Fruit fly (Drosophila melanogaster) whole organism, embryonic: ENCODE results near the gene CG43218.

Source experiments
- B-H2 ChIP-seq: fragments of 200-800 bp; sonication (Bioruptor generic); optimal IDR thresholded peaks from 2 replicates; lab custom pipeline; 2018; ENCODE audit warnings: missing biosample characterization, mild to moderate bottlenecking, missing genetic modification characterization
- Bgb ChIP-seq: fragments of 200-800 bp; sonication (Bioruptor generic); IDR thresholded peaks from 2 replicates; pipeline ENCODE4 v1.3.6; 2022; ENCODE audit warnings: missing biosample characterization, missing genetic modification characterization; ENCODE audit not compliant: partially characterized antibody
- CG10431 ChIP-seq: fragments of 200-800 bp; sonication (Bioruptor generic); optimal IDR thresholded peaks from 3 replicates; lab custom pipeline; 2018; ENCODE audit warnings: missing biosample characterization, mild to moderate bottlenecking, missing genetic modification characterization
- CG10543 ChIP-seq: fragments of 200-800 bp; sonication (Bioruptor generic); optimal IDR thresholded peaks from 3 replicates; lab custom pipeline; 2017; ENCODE audit warnings: missing biosample characterization, mild to moderate bottlenecking, missing genetic modification characterization, moderate library complexity
- CG13123 ChIP-seq: fragments of 200-800 bp; sonication (Bioruptor generic); optimal IDR thresholded peaks from 2 replicates; lab custom pipeline; 2016; ENCODE audit warnings: missing biosample characterization, missing genetic modification characterization
- CG13287 ChIP-seq: fragments of 200-800 bp; sonication (Bioruptor generic); IDR thresholded peaks from 2 replicates; pipeline ENCODE4 v1.3.6; 2022; ENCODE audit warnings: missing biosample characterization, missing genetic modification characterization; ENCODE audit not compliant: partially characterized antibody
- CG13894 ChIP-seq: fragments of 200-800 bp; sonication (Bioruptor generic); optimal IDR thresholded peaks from 3 replicates; lab custom pipeline; 2018; ENCODE audit warnings: missing biosample characterization, mild to moderate bottlenecking, missing genetic modification characterization, moderate library complexity
- CG1603 ChIP-seq: fragments of 200-800 bp; sonication (Bioruptor generic); optimal IDR thresholded peaks from 2 replicates; lab custom pipeline; 2019; ENCODE audit warnings: missing biosample characterization, mild to moderate bottlenecking, missing genetic modification characterization, moderate library complexity
- CG16813 ChIP-seq: fragments of 200-800 bp; sonication (Bioruptor generic); IDR thresholded peaks from 3 replicates; pipeline ENCODE4 v1.3.6; 2022; ENCODE audit warnings: missing biosample characterization, missing genetic modification characterization; ENCODE audit not compliant: partially characterized antibody
- CG17385 ChIP-seq: fragments of 200-800 bp; sonication (Bioruptor generic); optimal IDR thresholded peaks from 3 replicates; lab custom pipeline; 2018; ENCODE audit warnings: missing biosample characterization, mild to moderate bottlenecking, missing genetic modification characterization
- CG17829 ChIP-seq: fragments of 200-800 bp; optimal IDR thresholded peaks from 2 replicates; lab custom pipeline; 2019; ENCODE audit warnings: missing biosample characterization, mild to moderate bottlenecking, missing genetic modification characterization, moderate library complexity
- CG18476 ChIP-seq: fragments of 200-800 bp; sonication (Bioruptor generic); optimal IDR thresholded peaks from 2 replicates; lab custom pipeline; 2016; ENCODE audit warnings: missing biosample characterization, mild to moderate bottlenecking, missing genetic modification characterization
- CG2116 ChIP-seq: fragments of 200-800 bp; sonication (Bioruptor generic); optimal IDR thresholded peaks from 3 replicates; lab custom pipeline; 2018; ENCODE audit warnings: missing biosample characterization, mild to moderate bottlenecking, missing genetic modification characterization
- CG4282 ChIP-seq: fragments of 200-800 bp; sonication (Bioruptor generic); optimal IDR thresholded peaks from 2 replicates; lab custom pipeline; 2016; ENCODE audit warnings: missing biosample characterization, missing genetic modification characterization
- CG6791 ChIP-seq: fragments of 200-800 bp; sonication (Bioruptor generic); IDR thresholded peaks from 3 replicates; pipeline ENCODE4 v1.3.6; 2022; ENCODE audit warnings: missing biosample characterization, missing genetic modification characterization; ENCODE audit not compliant: partially characterized antibody
- CG7987 ChIP-seq: fragments of 200-800 bp; sonication (Bioruptor generic); optimal IDR thresholded peaks from 2 replicates; lab custom pipeline; 2018; ENCODE audit warnings: missing biosample characterization, mild to moderate bottlenecking, missing genetic modification characterization, moderate library complexity
- CG8290 ChIP-seq, 3 experiments: fragments of 200-800 bp; sonication (Bioruptor generic); optimal IDR thresholded peaks; 2 replicates each; lab custom pipeline; 2016 to 2019; ENCODE audit warnings: missing biosample characterization in 3 of 3, missing genetic modification characterization in 3 of 3, mild to moderate bottlenecking in 2 of 3, moderate library complexity in 1 of 3
- CG9727 ChIP-seq: fragments of 200-800 bp; sonication (Bioruptor generic); optimal IDR thresholded peaks from 3 replicates; lab custom pipeline; 2017; ENCODE audit warnings: missing biosample characterization, mild to moderate bottlenecking, missing genetic modification characterization
- Camta ChIP-seq: fragments of 200-800 bp; sonication (Bioruptor generic); optimal IDR thresholded peaks from 2 replicates; lab custom pipeline; 2016; ENCODE audit warnings: missing biosample characterization, missing genetic modification characterization
- Dbx ChIP-seq: fragments of 200-800 bp; sonication (Bioruptor generic); IDR thresholded peaks from 3 replicates; pipeline ENCODE4 v1.3.6; 2022; ENCODE audit warnings: missing biosample characterization, missing genetic modification characterization
- Doc3 ChIP-seq: fragments of 200-800 bp; sonication (Bioruptor generic); IDR thresholded peaks from 3 replicates; pipeline ENCODE4 v1.3.6; 2022; ENCODE audit warnings: missing biosample characterization, missing genetic modification characterization; ENCODE audit not compliant: partially characterized antibody
- MTF-1 ChIP-seq: fragments of 200-800 bp; sonication (Bioruptor generic); optimal IDR thresholded peaks from 2 replicates; lab custom pipeline; 2018; ENCODE audit warnings: missing biosample characterization, mild to moderate bottlenecking, missing genetic modification characterization, borderline replicate concordance
- Med ChIP-seq: fragments of 200-800 bp; sonication (Bioruptor generic); peaks from one replicate; lab custom pipeline; 2016; ENCODE audit warnings: missing biosample characterization, missing genetic modification characterization, mild to moderate bottlenecking, inconsistent platforms, moderate library complexity
- Meics ChIP-seq: fragments of 200-800 bp; sonication (Bioruptor generic); optimal IDR thresholded peaks from 2 replicates; lab custom pipeline; 2017; ENCODE audit warnings: missing biosample characterization, mild to moderate bottlenecking, missing genetic modification characterization
- NfI ChIP-seq: fragments of 200-800 bp; sonication (Bioruptor generic); optimal IDR thresholded peaks from 3 replicates; lab custom pipeline; 2018; ENCODE audit warnings: missing biosample characterization, mild to moderate bottlenecking, missing genetic modification characterization, moderate library complexity
- PHDP ChIP-seq: fragments of 200-800 bp; sonication (Bioruptor generic); optimal IDR thresholded peaks from 3 replicates; lab custom pipeline; 2018; ENCODE audit warnings: missing biosample characterization, mild to moderate bottlenecking, missing genetic modification characterization, moderate library complexity
- Pdp1 ChIP-seq, 2 experiments: fragments of 200-800 bp; sonication (Bioruptor generic); optimal IDR thresholded peaks; 3 replicates each; lab custom pipeline; 2016; ENCODE audit warnings: missing biosample characterization in 2 of 2, missing genetic modification characterization in 2 of 2, mild to moderate bottlenecking in 1 of 2, moderate library complexity in 1 of 2
- ab ChIP-seq: fragments of 200-800 bp; sonication (Bioruptor generic); optimal IDR thresholded peaks from 2 replicates; lab custom pipeline; 2016; ENCODE audit warnings: missing biosample characterization, missing genetic modification characterization
- ash1 ChIP-seq: fragments of 200-800 bp; sonication (Bioruptor generic); optimal IDR thresholded peaks from 2 replicates; lab custom pipeline; 2018; ENCODE audit warnings: missing biosample characterization, mild to moderate bottlenecking, missing genetic modification characterization
- ato ChIP-seq: fragments of 200-800 bp; sonication (Bioruptor generic); IDR thresholded peaks from 2 replicates; pipeline ENCODE4 v1.3.6; 2022; ENCODE audit warnings: missing biosample characterization, missing genetic modification characterization; ENCODE audit not compliant: partially characterized antibody
- ewg ChIP-seq: fragments of 200-800 bp; sonication (Bioruptor generic); optimal IDR thresholded peaks from 3 replicates; lab custom pipeline; 2017; ENCODE audit warnings: mild to moderate bottlenecking, missing biosample characterization, missing genetic modification reagents, missing genetic modification characterization
- gro ChIP-seq: fragments of 200-800 bp; sonication (Bioruptor generic); optimal IDR thresholded peaks from 2 replicates; lab custom pipeline; 2016; ENCODE audit warnings: missing biosample characterization, missing genetic modification characterization
- hth ChIP-seq: fragments of >200 bp; optimal IDR thresholded peaks from 2 replicates; lab custom pipeline; 2017; ENCODE audit warnings: inconsistent platforms
- jumu ChIP-seq: fragments of 200-800 bp; sonication (Bioruptor generic); optimal IDR thresholded peaks from 3 replicates; lab custom pipeline; 2016; ENCODE audit warnings: missing biosample characterization, missing genetic modification characterization
- kni ChIP-seq: fragments of 200-800 bp; sonication (Bioruptor generic); optimal IDR thresholded peaks from 3 replicates; lab custom pipeline; 2017; ENCODE audit warnings: mild to moderate bottlenecking, missing biosample characterization, missing genetic modification reagents, missing genetic modification characterization
- pho ChIP-seq: fragments of 200-800 bp; sonication (Bioruptor generic); optimal IDR thresholded peaks from 2 replicates; lab custom pipeline; 2016; ENCODE audit warnings: missing biosample characterization, missing genetic modification characterization
- pros ChIP-seq: fragments of 200-800 bp; sonication (Bioruptor generic); optimal IDR thresholded peaks from 3 replicates; lab custom pipeline; 2019; ENCODE audit warnings: missing biosample characterization, mild to moderate bottlenecking, missing genetic modification characterization, moderate library complexity
- pzg ChIP-seq: fragments of 200-800 bp; sonication (Bioruptor generic); optimal IDR thresholded peaks from 3 replicates; lab custom pipeline; 2018; ENCODE audit warnings: missing biosample characterization, mild to moderate bottlenecking, missing genetic modification characterization, moderate library complexity
- rib ChIP-seq: fragments of 200-800 bp; sonication (Bioruptor generic); IDR thresholded peaks from 2 replicates; pipeline ENCODE4 v1.3.6; 2022; ENCODE audit warnings: missing biosample characterization, missing genetic modification characterization
- slbo ChIP-seq: fragments of 200-800 bp; sonication (Bioruptor generic); IDR thresholded peaks from 2 replicates; pipeline ENCODE4 v1.3.6; 2022; ENCODE audit warnings: missing biosample characterization, missing genetic modification characterization
- tna ChIP-seq: fragments of 200-800 bp; sonication (Bioruptor generic); IDR thresholded peaks from 2 replicates; pipeline ENCODE4 v1.3.6; 2022; ENCODE audit warnings: missing biosample characterization, missing genetic modification characterization; ENCODE audit not compliant: partially characterized antibody
- unc-4 ChIP-seq: fragments of 200-800 bp; sonication (Bioruptor generic); IDR thresholded peaks from 2 replicates; pipeline ENCODE4 v1.3.6; 2022; ENCODE audit warnings: missing biosample characterization, missing genetic modification characterization; ENCODE audit not compliant: partially characterized antibody
- unpg ChIP-seq: fragments of 200-800 bp; sonication (Bioruptor generic); optimal IDR thresholded peaks from 3 replicates; lab custom pipeline; 2018; ENCODE audit warnings: missing biosample characterization, mild to moderate bottlenecking, missing genetic modification characterization, moderate library complexity
- z ChIP-seq: fragments of 200-800 bp; sonication (Bioruptor generic); IDR thresholded peaks from 3 replicates; pipeline ENCODE4 v1.3.6; 2022; ENCODE audit warnings: missing biosample characterization, missing genetic modification characterization

The CG43218 gene

DNA sequence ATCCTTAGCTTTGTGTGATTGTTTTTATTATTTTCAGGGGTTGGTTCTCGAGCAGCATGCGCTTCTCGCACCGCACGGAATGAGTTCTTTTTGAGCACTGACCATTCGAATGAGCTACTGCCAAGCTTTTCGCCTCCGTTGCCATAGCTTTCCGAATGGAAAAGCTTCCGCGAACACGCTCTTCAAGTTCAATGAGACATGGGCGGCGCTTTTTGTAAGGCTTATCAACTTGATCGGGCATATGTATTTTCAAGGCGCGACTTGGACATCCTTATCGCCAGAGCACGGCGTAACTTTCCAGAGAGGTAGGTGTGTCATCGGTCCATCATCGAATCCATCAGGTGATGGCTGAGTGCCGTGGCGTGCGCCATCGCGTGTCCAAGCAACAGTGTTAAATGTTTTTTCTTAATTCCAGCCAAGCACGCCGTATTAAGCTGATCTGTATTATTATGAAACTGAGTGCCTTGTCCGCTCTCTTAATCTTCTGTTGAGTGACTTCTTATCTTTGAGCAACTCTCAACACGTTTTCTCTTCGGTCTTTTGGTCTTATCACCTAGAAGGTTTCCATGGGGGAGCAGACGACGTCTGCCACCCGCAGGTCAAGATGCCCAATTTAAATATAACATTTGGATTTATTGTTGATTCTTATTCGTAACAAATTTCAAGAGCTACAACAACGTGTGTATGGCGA lies 22.2 kb downstream of the CG43218 start, which contains the start of gene AcCoAS (continued):
- TF ChIP-seq jumu (GFP tag; lab: Kevin White, UChicago) (peak; percentile 13), CG10431 (GFP tag; lab: Kevin White, UChicago) (no peak), ewg (no peak), pho (GFP tag; lab: Kevin White, UChicago) (peak; percentile 30), Dbx (GFP tag; lab: Robert Waterston, UW) (peak; percentile 62; the same call in 2 of the 3 replicates), CG9727 (GFP tag; lab: Kevin White, UChicago) (peak; percentile 38), ash1 (GFP tag; lab: Kevin White, UChicago) (peak; percentile 15), pros (GFP tag; lab: Kevin White, UChicago) (peak; percentile 56), CG17385 (GFP tag; lab: Kevin White, UChicago) (peak; percentile 29), rib (GFP tag; lab: Robert Waterston, UW) (peak; percentile 52; the same call in 1 of the 2 replicates), CG13287 (GFP tag; lab: Robert Waterston, UW) (peak; percentile 44; the same call in 1 of the 2 replicates), gro (peak; percentile 75), slbo (0 out of 2 replicates have a peak, but pooled peaks have one; percentile 19), PHDP (tag; lab: Kevin White, UChicago) (peak; percentile 16), NfI (GFP tag; lab: Kevin White, UChicago) (peak; percentile 37), Med (peak; percentile 93), Meics (GFP tag; lab: Kevin White, UChicago) (peak; percentile 52)

DNA sequence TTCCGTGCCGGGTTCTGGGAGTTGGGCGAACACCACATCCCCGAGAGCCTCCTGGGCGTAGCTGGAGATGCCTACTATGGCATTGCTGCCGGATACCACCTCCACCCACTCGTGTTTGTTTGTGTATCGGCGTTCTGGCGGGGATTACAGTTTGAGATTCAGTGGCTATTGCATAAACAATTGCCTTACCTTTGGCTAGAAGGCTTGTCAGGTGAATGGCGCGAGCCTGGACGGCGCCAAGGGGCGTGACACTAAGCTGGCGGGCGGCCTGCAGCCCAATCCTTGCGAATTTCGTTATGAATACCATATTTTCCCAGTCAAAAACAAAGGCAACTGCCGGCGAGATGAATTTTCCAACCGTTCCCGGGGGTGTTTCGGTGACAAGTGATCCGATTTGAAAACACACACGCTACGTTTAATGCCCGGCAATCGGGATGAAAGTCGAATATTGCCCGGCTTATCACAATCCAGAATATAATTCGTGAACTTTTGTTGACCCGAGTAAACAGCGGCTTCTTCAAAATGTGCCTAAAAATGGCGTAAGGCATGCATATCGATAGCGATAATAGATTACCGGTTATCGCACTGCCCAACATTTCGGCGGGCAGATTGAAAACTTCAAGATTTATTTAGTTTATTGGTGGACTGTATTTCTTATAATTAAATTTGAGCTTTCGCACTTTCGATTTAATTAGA lies 23.3 kb downstream of the CG43218 start, which contains the start of gene ppl:
ppl (minus strand) TSS at position 511 of the 696 bp plus-strand sequence.
- TF ChIP-seq CG17829 (tag; lab: Kevin White, UChicago) (peak; percentile 29), CG13123 (GFP tag; lab: Kevin White, UChicago) (no peak), ab (GFP tag; lab: Kevin White, UChicago) (no peak), CG2116 (GFP tag; lab: Kevin White, UChicago) (peak; percentile 71), Camta (GFP tag; lab: Kevin White, UChicago) (no peak), MTF-1 (GFP tag; lab: Kevin White, UChicago) (peak; percentile 17), Bgb (peak; percentile 58), tna (GFP tag; lab: Robert Waterston, UW) (peak; percentile 37; the same call in 1 of the 2 replicates), Pdp1 (GFP tag; optimal IDR thresholded peaks at IDR 0.05; lab: Kevin White, UChicago) (peak in 1 of 2 experiments; percentile 81), CG9727 (GFP tag; lab: Kevin White, UChicago) (peak; percentile 21), CG13894 (tag; lab: Kevin White, UChicago) (no peak), Doc3 (GFP tag; lab: Robert Waterston, UW) (peak; percentile 48; the same call in 2 of the 3 replicates), unpg (no peak), unc-4 (GFP tag; lab: Robert Waterston, UW) (peak; percentile 57), pzg (peak; percentile 87), CG1603 (tag; lab: Kevin White, UChicago) (peak; percentile 64), hth (lab: Kevin White, UChicago) (no peak), ato (GFP tag; lab: Robert Waterston, UW) (no peak), CG18476 (GFP tag; lab: Kevin White, UChicago) (peak; percentile 91), B-H2 (GFP tag; lab: Kevin White, UChicago) (no peak), CG7987 (peak; percentile 47), z (0 out of 3 replicates have a peak, but pooled peaks have one; percentile 20), CG16813 (GFP tag; lab: Robert Waterston, UW) (peak; percentile 49; the same call in 2 of the 3 replicates), CG8290 (GFP tag; optimal IDR thresholded peaks at IDR 0.05; lab: Kevin White, UChicago) (no peak), CG8290 (tag; optimal IDR thresholded peaks at IDR 0.05; lab: Kevin White, UChicago) (peak in 1 of 2 experiments; percentile 54), CG10543 (peak; percentile 65), CG4282 (peak; percentile 1), CG6791 (peak; percentile 57), kni (GFP tag; lab: Kevin White, UChicago) (peak; percentile 7)
